Fruit fly (Drosophila melanogaster): ENCODE data around the gene Sfp24Bc.

The Sfp24Bc gene

dm6 chr2L:3628819-3629218 lies 41.6 kb downstream of the Sfp24Bc start (continued):
- TF ChIP-seq CG7987 (GFP tag; optimal IDR thresholded peaks at IDR 0.05), result peak; percentile 96
- no peak for TF ChIP-seq emc (GFP tag; optimal IDR thresholded peaks at IDR 0.05)
- peak; percentile 69; the same call in 1 of the 2 replicates for TF ChIP-seq CG31441 (GFP tag; IDR thresholded peaks at IDR 0.05)
- TF ChIP-seq CG15696 (tag; optimal IDR thresholded peaks at IDR 0.05), result peak; percentile 98
- TF ChIP-seq ftz-f1 (GFP tag; optimal IDR thresholded peaks at IDR 0.05), result no peak
- TF ChIP-seq CG33557 (GFP tag; optimal IDR thresholded peaks at IDR 0.05), result peak; percentile 95
- no peak for TF ChIP-seq bbx (GFP tag; IDR thresholded peaks at IDR 0.05; ENCODE audit: partially characterized antibody)
- TF ChIP-seq CG13287 (GFP tag; IDR thresholded peaks at IDR 0.05; ENCODE audit: partially characterized antibody), result no peak
- peak; percentile 89 for TF ChIP-seq sob (GFP tag; IDR thresholded peaks at IDR 0.05)
- peak; percentile 74 for TF ChIP-seq wek (GFP tag; optimal IDR thresholded peaks at IDR 0.05)
- no peak for TF ChIP-seq Nf-YA (GFP tag; IDR thresholded peaks at IDR 0.05)
- TF ChIP-seq ro (GFP tag; IDR thresholded peaks at IDR 0.05), result no peak
- peak; percentile 87 for TF ChIP-seq CG6254 (GFP tag; optimal IDR thresholded peaks at IDR 0.05)
- peak; percentile 60 for TF ChIP-seq eyg (GFP tag; optimal IDR thresholded peaks at IDR 0.05)
- TF ChIP-seq Taf1 (GFP tag; IDR thresholded peaks at IDR 0.05), result no peak
- no peak for TF ChIP-seq Trl (optimal IDR thresholded peaks at IDR 0.05)
- TF ChIP-seq Trl (GFP tag; optimal IDR thresholded peaks at IDR 0.05), result peak; percentile 37
- peak; percentile 78 for TF ChIP-seq kay (GFP tag; optimal IDR thresholded peaks at IDR 0.05)
- peak; percentile 80 for TF ChIP-seq shn (GFP tag; optimal IDR thresholded peaks at IDR 0.05)
- TF ChIP-seq chinmo (GFP tag; IDR thresholded peaks at IDR 0.05; ENCODE audit: partially characterized antibody), result no peak
- TF ChIP-seq pum (GFP tag; optimal IDR thresholded peaks at IDR 0.05), result no peak
- TF ChIP-seq CG6683 (GFP tag; optimal IDR thresholded peaks at IDR 0.05), result peak; percentile 78
- TF ChIP-seq lilli (GFP tag; optimal IDR thresholded peaks at IDR 0.05), result peak; percentile 54
- TF ChIP-seq Chrac-16 (GFP tag; optimal IDR thresholded peaks at IDR 0.05), result peak; percentile 46
- TF ChIP-seq gsb (GFP tag; IDR thresholded peaks at IDR 0.05), result peak; percentile 57
- 0 out of 3 replicates have a peak, but pooled peaks have one; percentile 51 for TF ChIP-seq CG2199 (GFP tag; IDR thresholded peaks at IDR 0.05)
- TF ChIP-seq CG4328 (GFP tag; optimal IDR thresholded peaks at IDR 0.05), result peak; percentile 87
- TF ChIP-seq CG2712 (tag; optimal IDR thresholded peaks at IDR 0.05), result peak; percentile 80
- TF ChIP-seq CG4424 (GFP tag; optimal IDR thresholded peaks at IDR 0.05), result peak; percentile 64
- no peak for TF ChIP-seq fd3F (GFP tag; optimal IDR thresholded peaks at IDR 0.05)
- peak; percentile 97 for TF ChIP-seq mirr (GFP tag; optimal IDR thresholded peaks at IDR 0.05)
- peak; percentile 92 for TF ChIP-seq CG1603 (tag; optimal IDR thresholded peaks at IDR 0.05)
- TF ChIP-seq CoRest (tag; optimal IDR thresholded peaks at IDR 0.05), result no peak
- no peak for TF ChIP-seq CG4820 (GFP tag; optimal IDR thresholded peaks at IDR 0.05)
- no peak for TF ChIP-seq ham (GFP tag; IDR thresholded peaks at IDR 0.05)
- TF ChIP-seq luna (GFP tag; optimal IDR thresholded peaks at IDR 0.05), result no peak
- no peak for TF ChIP-seq CG2889 (GFP tag; IDR thresholded peaks at IDR 0.05)
- peak; percentile 67 for TF ChIP-seq Jarid2 (GFP tag; optimal IDR thresholded peaks at IDR 0.05)
- TF ChIP-seq Med (GFP tag), result peak; percentile 86
- no peak for TF ChIP-seq zen2 (GFP tag; IDR thresholded peaks at IDR 0.05; ENCODE audit: partially characterized antibody)
- peak; percentile 67 for TF ChIP-seq tap (tag; optimal IDR thresholded peaks at IDR 0.05)
- no peak for TF ChIP-seq sc (optimal IDR thresholded peaks at IDR 0.05)
- TF ChIP-seq sc (GFP tag; optimal IDR thresholded peaks at IDR 0.05), result peak; percentile 91
- peak; percentile 84 for TF ChIP-seq CG10543 (GFP tag; optimal IDR thresholded peaks at IDR 0.05)
- TF ChIP-seq CG14014 (GFP tag; IDR thresholded peaks at IDR 0.05), result peak; percentile 87; the same call in 1 of the 2 replicates
- no peak for TF ChIP-seq CG16813 (GFP tag; IDR thresholded peaks at IDR 0.05; ENCODE audit: partially characterized antibody)
- TF ChIP-seq klu (GFP tag; IDR thresholded peaks at IDR 0.05), result no peak
- TF ChIP-seq Ets65A (GFP tag), result no peak
- TF ChIP-seq Atf6 (GFP tag; IDR thresholded peaks at IDR 0.05), result peak; percentile 60
- peak; percentile 85 for TF ChIP-seq exex (tag; optimal IDR thresholded peaks at IDR 0.05)
- peak; percentile 88 for TF ChIP-seq zfh1 (GFP tag; IDR thresholded peaks at IDR 0.05)
- peak; percentile 89 for TF ChIP-seq PHDP (tag; optimal IDR thresholded peaks at IDR 0.05)
